Worm (Caenorhabditis elegans) whole organism, midembryonic: ENCODE data around the gene dct-6.

ENCODE experiments used
- cog-1 ChIP-seq: sonication (generic microtip); optimal IDR thresholded peaks from 2 replicates; lab custom pipeline; 2016; ENCODE audit warnings: missing genetic modification characterization, missing compliant biosample characterization
- flt-1 ChIP-seq: fragments of 200-800 bp; sonication (Bioruptor generic); IDR thresholded peaks from 2 replicates; pipeline ENCODE4 v1.3.6; 2022; ENCODE audit warnings: missing genetic modification characterization, missing compliant biosample characterization
- klf-2 ChIP-seq: fragments of 200-800 bp; sonication (Bioruptor generic); conservative IDR thresholded peaks from 2 replicates; pipeline ENCODE4 v1.3.6; 2022; ENCODE audit warnings: missing genetic modification reagents, missing genetic modification characterization, missing compliant biosample characterization
- ref-1 ChIP-seq: fragments of 200-800 bp; sonication (Bioruptor generic); conservative IDR thresholded peaks from 2 replicates; pipeline ENCODE4 v1.3.6; 2022; ENCODE audit warnings: missing genetic modification reagents, missing genetic modification characterization, missing compliant biosample characterization
- ztf-29 ChIP-seq: fragments of 200-800 bp; sonication (Bioruptor generic); IDR thresholded peaks from 2 replicates; pipeline ENCODE4 v1.3.6; 2022; ENCODE audit warnings: missing genetic modification reagents, missing genetic modification characterization, missing compliant biosample characterization

ce11 chrIII:5948986-5949385 is 17.2 kb upstream of the dct-6 start:
- TF ChIP-seq flt-1 (GFP tag; lab: Robert Waterston, UW): no peak
- TF ChIP-seq ref-1: no peak
- TF ChIP-seq klf-2 (GFP tag; lab: Robert Waterston, UW): no peak
- no peak for TF ChIP-seq ztf-29
- TF ChIP-seq cog-1 (tag; lab: Kevin White, UChicago): no peak
